Fruit fly (Drosophila melanogaster) whole organism, embryonic: ENCODE data around the gene CG32719.

Experiments used
- CG10979 ChIP-seq: fragments of 200-800 bp; sonication (Bioruptor generic); optimal IDR thresholded peaks from 2 replicates; lab custom pipeline; 2018; ENCODE audit warnings: missing biosample characterization, mild to moderate bottlenecking, missing genetic modification characterization, moderate library complexity
- CG11247 ChIP-seq: fragments of 200-800 bp; sonication (Bioruptor generic); IDR thresholded peaks from 2 replicates; pipeline ENCODE4 v1.3.6; 2022; ENCODE audit warnings: missing biosample characterization, missing genetic modification characterization
- CG11504 ChIP-seq: fragments of 200-800 bp; sonication (Bioruptor generic); optimal IDR thresholded peaks from 3 replicates; lab custom pipeline; 2019; ENCODE audit warnings: missing biosample characterization, mild to moderate bottlenecking, missing genetic modification characterization, moderate library complexity
- CG12769 ChIP-seq: fragments of 200-800 bp; sonication (Bioruptor generic); optimal IDR thresholded peaks from 2 replicates; lab custom pipeline; 2019; ENCODE audit warnings: missing biosample characterization, mild to moderate bottlenecking, missing genetic modification characterization, moderate library complexity
- CG13775 ChIP-seq: fragments of 200-800 bp; sonication (Bioruptor generic); optimal IDR thresholded peaks from 3 replicates; lab custom pipeline; 2017; ENCODE audit warnings: missing biosample characterization, mild to moderate bottlenecking, missing genetic modification characterization
- CG14667 ChIP-seq: fragments of 200-800 bp; sonication (Bioruptor generic); IDR thresholded peaks from 2 replicates; pipeline ENCODE4 v1.3.6; 2022; ENCODE audit warnings: missing biosample characterization, missing genetic modification characterization
- CG15269 ChIP-seq: fragments of 200-800 bp; sonication (Bioruptor generic); optimal IDR thresholded peaks from 2 replicates; lab custom pipeline; 2018; ENCODE audit warnings: missing biosample characterization, mild to moderate bottlenecking, missing genetic modification characterization, moderate library complexity
- CG1647 ChIP-seq: fragments of 200-800 bp; sonication (Bioruptor generic); optimal IDR thresholded peaks from 3 replicates; lab custom pipeline; 2016; ENCODE audit warnings: missing biosample characterization, missing genetic modification characterization
- CG16779 ChIP-seq: fragments of 200-800 bp; sonication (Bioruptor generic); IDR thresholded peaks from 2 replicates; pipeline ENCODE4 v1.3.6; 2022; ENCODE audit warnings: missing biosample characterization, missing genetic modification characterization
- CG17359 ChIP-seq: fragments of 200-800 bp; sonication (Bioruptor generic); optimal IDR thresholded peaks from 3 replicates; lab custom pipeline; 2018; ENCODE audit warnings: missing biosample characterization, mild to moderate bottlenecking, missing genetic modification characterization, moderate library complexity
- CG17802 ChIP-seq: fragments of 200-800 bp; sonication (Bioruptor generic); optimal IDR thresholded peaks from 2 replicates; lab custom pipeline; 2018; ENCODE audit warnings: missing biosample characterization, mild to moderate bottlenecking, missing genetic modification characterization, moderate library complexity
- CG18619 ChIP-seq: fragments of 200-800 bp; sonication (Bioruptor generic); optimal IDR thresholded peaks from 3 replicates; lab custom pipeline; 2017; ENCODE audit warnings: missing biosample characterization, mild to moderate bottlenecking, missing genetic modification characterization
- CG2120 ChIP-seq: fragments of 200-800 bp; sonication (Bioruptor generic); optimal IDR thresholded peaks from 3 replicates; lab custom pipeline; 2016; ENCODE audit warnings: missing biosample characterization, missing genetic modification characterization
- CG2712 ChIP-seq: fragments of 200-800 bp; optimal IDR thresholded peaks from 3 replicates; lab custom pipeline; 2019; ENCODE audit warnings: missing biosample characterization, mild to moderate bottlenecking, missing genetic modification characterization, moderate library complexity
- CG31388 ChIP-seq: fragments of 200-800 bp; sonication (Bioruptor generic); optimal IDR thresholded peaks from 2 replicates; lab custom pipeline; 2016; ENCODE audit warnings: missing biosample characterization, missing genetic modification characterization
- CG31441 ChIP-seq: fragments of 200-800 bp; sonication (Bioruptor generic); IDR thresholded peaks from 2 replicates; pipeline ENCODE4 v1.3.6; 2022; ENCODE audit warnings: missing biosample characterization, missing genetic modification characterization
- CG6254 ChIP-seq: fragments of 200-800 bp; sonication (Bioruptor generic); optimal IDR thresholded peaks from 3 replicates; lab custom pipeline; 2017; ENCODE audit warnings: mild to moderate bottlenecking, missing biosample characterization, missing genetic modification reagents, missing genetic modification characterization
- CG7839 ChIP-seq: fragments of 200-800 bp; sonication (Bioruptor generic); optimal IDR thresholded peaks from 3 replicates; lab custom pipeline; 2018; ENCODE audit warnings: missing biosample characterization, mild to moderate bottlenecking, missing genetic modification characterization, moderate library complexity
- D19A ChIP-seq: fragments of 200-800 bp; optimal IDR thresholded peaks from 3 replicates; lab custom pipeline; 2019; ENCODE audit warnings: missing biosample characterization, mild to moderate bottlenecking, missing genetic modification characterization, moderate library complexity
- Dip3 ChIP-seq: fragments of 200-800 bp; sonication (Bioruptor generic); optimal IDR thresholded peaks from 3 replicates; lab custom pipeline; 2016; ENCODE audit warnings: missing biosample characterization, missing genetic modification characterization
- Ets65A ChIP-seq: fragments of 200-800 bp; sonication (Bioruptor generic); peaks from one replicate; lab custom pipeline; 2016; ENCODE audit warnings: missing biosample characterization, missing genetic modification characterization
- Hand ChIP-seq: fragments of 200-800 bp; sonication (Bioruptor generic); optimal IDR thresholded peaks from 2 replicates; lab custom pipeline; 2017; ENCODE audit warnings: mild to moderate bottlenecking, missing biosample characterization, missing genetic modification reagents, missing genetic modification characterization
- Med ChIP-seq: fragments of 200-800 bp; sonication (Bioruptor generic); peaks from one replicate; lab custom pipeline; 2016; ENCODE audit warnings: missing biosample characterization, missing genetic modification characterization, mild to moderate bottlenecking, inconsistent platforms, moderate library complexity
- PHDP ChIP-seq: fragments of 200-800 bp; sonication (Bioruptor generic); optimal IDR thresholded peaks from 3 replicates; lab custom pipeline; 2018; ENCODE audit warnings: missing biosample characterization, mild to moderate bottlenecking, missing genetic modification characterization, moderate library complexity
- Sox102F ChIP-seq: fragments of 200-800 bp; sonication (Bioruptor generic); optimal IDR thresholded peaks from 2 replicates; lab custom pipeline; 2018; ENCODE audit warnings: missing biosample characterization, mild to moderate bottlenecking, missing genetic modification characterization, moderate library complexity
- TFAM ChIP-seq: fragments of 200-800 bp; sonication (Bioruptor generic); optimal IDR thresholded peaks from 2 replicates; lab custom pipeline; 2017; ENCODE audit warnings: missing biosample characterization, missing genetic modification characterization, inconsistent platforms
- Tbp ChIP-seq: fragments of >200 bp; optimal IDR thresholded peaks from 2 replicates; lab custom pipeline; 2018; ENCODE audit warnings: missing biosample characterization, missing genetic modification characterization
- Xbp1 ChIP-seq: fragments of 200-800 bp; sonication (Bioruptor generic); optimal IDR thresholded peaks from 3 replicates; lab custom pipeline; 2016; ENCODE audit warnings: missing biosample characterization, mild to moderate bottlenecking, missing genetic modification characterization
- abd-A ChIP-seq: fragments of 200-800 bp; sonication (Bioruptor generic); optimal IDR thresholded peaks from 3 replicates; lab custom pipeline; 2019; ENCODE audit warnings: missing biosample characterization, mild to moderate bottlenecking, missing genetic modification characterization, moderate library complexity
- bab2 ChIP-seq: fragments of 200-800 bp; sonication (Bioruptor generic); optimal IDR thresholded peaks from 2 replicates; lab custom pipeline; 2016; ENCODE audit warnings: missing biosample characterization, missing genetic modification characterization
- bsh ChIP-seq, 2 experiments: fragments of 200-800 bp; sonication (Bioruptor generic); optimal IDR thresholded peaks; 2 replicates each; lab custom pipeline; 2017 to 2018; ENCODE audit warnings: mild to moderate bottlenecking in 2 of 2, missing biosample characterization in 2 of 2, missing genetic modification characterization in 2 of 2, moderate library complexity in 1 of 2
- ci ChIP-seq: fragments of 200-800 bp; sonication (Bioruptor generic); IDR thresholded peaks from 3 replicates; pipeline ENCODE4 v1.3.6; 2022; ENCODE audit warnings: missing biosample characterization, missing genetic modification characterization
- dmrt99B ChIP-seq: fragments of 200-800 bp; sonication (Bioruptor generic); optimal IDR thresholded peaks from 2 replicates; lab custom pipeline; 2018; ENCODE audit warnings: missing biosample characterization, mild to moderate bottlenecking, missing genetic modification characterization, moderate library complexity
- dpn ChIP-seq, 2 experiments: fragments of 200-800 bp; sonication (Bioruptor generic); optimal IDR thresholded peaks; 3 replicates each; lab custom pipeline; 2016; ENCODE audit warnings: missing biosample characterization in 2 of 2, missing genetic modification characterization in 2 of 2
- dysf ChIP-seq: fragments of 200-800 bp; sonication (Bioruptor generic); IDR thresholded peaks from 3 replicates; pipeline ENCODE4 v1.3.6; 2022; ENCODE audit warnings: missing biosample characterization, missing genetic modification characterization
- grau ChIP-seq: fragments of 200-800 bp; optimal IDR thresholded peaks from 3 replicates; lab custom pipeline; 2019; ENCODE audit warnings: missing biosample characterization, mild to moderate bottlenecking, missing genetic modification characterization, moderate library complexity
- luna ChIP-seq: fragments of 200-800 bp; sonication (Bioruptor generic); optimal IDR thresholded peaks from 2 replicates; lab custom pipeline; 2016; ENCODE audit warnings: missing biosample characterization, missing genetic modification characterization
- nerfin-2 ChIP-seq: fragments of 200-800 bp; sonication (Bioruptor generic); IDR thresholded peaks from 2 replicates; pipeline ENCODE4 v1.3.6; 2022; ENCODE audit warnings: missing biosample characterization, missing genetic modification characterization; ENCODE audit not compliant: partially characterized antibody
- nmo ChIP-seq: fragments of 200-800 bp; sonication (Bioruptor generic); optimal IDR thresholded peaks from 2 replicates; lab custom pipeline; 2018; ENCODE audit warnings: missing biosample characterization, mild to moderate bottlenecking, missing genetic modification characterization, moderate library complexity
- nom ChIP-seq: fragments of 200-800 bp; sonication (Bioruptor generic); optimal IDR thresholded peaks from 2 replicates; lab custom pipeline; 2017; ENCODE audit warnings: missing biosample characterization, missing genetic modification characterization, mild to moderate bottlenecking, moderate library complexity, missing genetic modification reagents
- onecut ChIP-seq: fragments of 200-800 bp; sonication (Bioruptor generic); IDR thresholded peaks from 2 replicates; pipeline ENCODE4 v1.3.6; 2022; ENCODE audit warnings: missing biosample characterization, missing genetic modification characterization
- pho ChIP-seq: fragments of 200-800 bp; sonication (Bioruptor generic); optimal IDR thresholded peaks from 2 replicates; lab custom pipeline; 2016; ENCODE audit warnings: missing biosample characterization, missing genetic modification characterization
- prd ChIP-seq, 3 experiments: fragments of >200 bp in 2 of 3; fragments of 200-800 bp in 1 of 3; sonication (Bioruptor generic) in 1 of 3; optimal IDR thresholded peaks in 2 of 3; IDR thresholded peaks in 1 of 3; 2 replicates in 2 of 3; 3 replicates in 1 of 3; pipeline versions ENCODE4 v1.3.6 to Lab custom; 2017 to 2022; ENCODE audit warnings: missing biosample characterization in 1 of 3, missing genetic modification characterization in 1 of 3
- run ChIP-seq: fragments of 200-800 bp; sonication (Bioruptor generic); optimal IDR thresholded peaks from 3 replicates; lab custom pipeline; 2018; ENCODE audit warnings: missing biosample characterization, mild to moderate bottlenecking, missing genetic modification characterization
- sens ChIP-seq: fragments of 200-800 bp; sonication (Bioruptor generic); peaks from one replicate; lab custom pipeline; 2016; ENCODE audit warnings: missing biosample characterization, missing genetic modification characterization
- tin ChIP-seq: fragments of 200-800 bp; sonication (Bioruptor generic); optimal IDR thresholded peaks from 3 replicates; lab custom pipeline; 2016; ENCODE audit warnings: missing biosample characterization, missing genetic modification characterization
- vvl ChIP-seq: fragments of 200-800 bp; sonication (Bioruptor generic); IDR thresholded peaks from 2 replicates; pipeline ENCODE4 v1.3.6; 2022; ENCODE audit warnings: missing biosample characterization, missing genetic modification characterization
- zfh1 ChIP-seq: fragments of 200-800 bp; sonication (Bioruptor generic); IDR thresholded peaks from 3 replicates; pipeline ENCODE4 v1.3.6; 2022; ENCODE audit warnings: missing biosample characterization, missing genetic modification characterization

Gene CG32719

DNA sequence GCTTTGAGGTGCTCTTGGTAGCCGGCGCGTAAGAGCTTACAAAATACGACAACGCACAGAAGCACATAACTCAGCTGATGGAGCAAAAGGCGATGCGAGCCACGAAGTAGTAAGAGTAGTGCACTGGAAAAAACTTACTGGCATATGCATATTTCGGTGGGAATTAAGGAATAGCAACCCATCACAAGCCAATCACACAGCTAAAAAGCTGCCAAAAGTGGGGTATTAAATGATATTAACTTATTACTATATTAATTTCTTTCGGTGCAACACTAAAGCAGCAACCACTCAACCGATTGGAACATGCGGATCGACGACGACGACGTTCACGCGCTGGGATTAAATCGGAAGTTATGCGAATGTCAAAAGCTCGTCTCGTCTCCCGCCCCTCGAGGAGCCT lies 56.9 kb downstream of the CG32719 start:
- TF ChIP-seq CG17802 (no peak), Ets65A (peak; percentile 12), nerfin-2 (GFP tag; lab: Robert Waterston, UW) (no peak), sens (GFP tag; lab: Kevin White, UChicago) (peak; percentile 32), prd (optimal IDR thresholded peaks at IDR 0.05; lab: Kevin White, UChicago) (no peak), prd (GFP tag; IDR thresholded peaks at IDR 0.05; lab: Robert Waterston, UW) (peak; percentile 36; the same call in 2 of the 3 replicates), nom (GFP tag; lab: Kevin White, UChicago) (peak; percentile 16)
- TF ChIP-seq, all 482 proteins: peak for 4

DNA sequence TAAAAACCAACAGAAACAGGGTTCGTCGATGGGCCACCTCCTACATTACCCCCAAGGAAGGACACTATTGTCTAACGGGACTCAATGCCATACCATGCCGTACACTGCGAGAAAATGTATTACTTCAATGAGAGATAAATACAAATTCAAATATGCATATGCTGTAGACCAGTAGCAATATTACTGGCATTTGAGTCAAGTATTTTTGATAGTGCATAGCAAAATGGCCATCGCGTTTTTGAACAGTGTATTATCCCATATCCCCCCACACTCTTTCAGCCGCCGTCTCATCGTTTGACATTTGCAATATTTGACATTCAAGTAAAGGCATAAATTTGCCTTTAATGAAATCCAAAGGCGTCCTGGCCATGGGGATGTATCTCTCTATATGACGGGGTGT lies 59.5 kb downstream of the CG32719 start:
- TF ChIP-seq CG2712 (tag; lab: Kevin White, UChicago) (peak; percentile 36), CG11504 (peak; percentile 49), CG18619 (no peak), CG1647 (no peak), CG12769 (peak; percentile 64), nmo (GFP tag; lab: Kevin White, UChicago) (peak; percentile 1), Hand (peak; percentile 8), run (tag; lab: Kevin White, UChicago) (no peak), CG31388 (no peak), ci (GFP tag; lab: Robert Waterston, UW) (peak; percentile 47; the same call in 1 of the 3 replicates), tin (GFP tag; lab: Kevin White, UChicago) (peak; percentile 11), bab2 (GFP tag; lab: Kevin White, UChicago) (peak; percentile 1), Sox102F (peak; percentile 38), CG11247 (GFP tag; lab: Robert Waterston, UW) (peak; percentile 31; the same call in 1 of the 2 replicates), Med (GFP tag; lab: Kevin White, UChicago) (peak; percentile 74), vvl (GFP tag; lab: Robert Waterston, UW) (no peak), CG2120 (GFP tag; lab: Kevin White, UChicago) (peak; percentile 44), zfh1 (GFP tag; lab: Robert Waterston, UW) (peak; percentile 54; the same call in 1 of the 3 replicates), dysf (GFP tag; lab: Robert Waterston, UW) (peak; percentile 48; the same call in 2 of the 3 replicates), bsh (GFP tag; optimal IDR thresholded peaks at IDR 0.05; lab: Kevin White, UChicago) (peak in 1 of 2 experiments; percentile 49), dpn (GFP tag; optimal IDR thresholded peaks at IDR 0.05; lab: Kevin White, UChicago) (peak; percentile 11 to 13), TFAM (no peak), Xbp1 (GFP tag; lab: Kevin White, UChicago) (peak; percentile 29), grau (tag; lab: Kevin White, UChicago) (peak; percentile 31), nom (GFP tag; lab: Kevin White, UChicago) (no peak), D19A (peak; percentile 4), CG16779 (GFP tag; lab: Robert Waterston, UW) (no peak), CG10979 (tag; lab: Kevin White, UChicago) (peak; percentile 27), luna (GFP tag; lab: Kevin White, UChicago) (no peak), PHDP (tag; lab: Kevin White, UChicago) (peak; percentile 26), Tbp (GFP tag; lab: Kevin White, UChicago) (no peak), abd-A (tag; lab: Kevin White, UChicago) (peak; percentile 53), pho (GFP tag; lab: Kevin White, UChicago) (no peak), CG15269 (tag; lab: Kevin White, UChicago) (peak; percentile 36), dmrt99B (tag; lab: Kevin White, UChicago) (peak; percentile 36), CG31441 (GFP tag; lab: Robert Waterston, UW) (0 out of 2 replicates have a peak, but pooled peaks have one; percentile 25), sens (GFP tag; lab: Kevin White, UChicago) (peak; percentile 13), onecut (GFP tag; lab: Robert Waterston, UW) (peak; percentile 20; the same call in 1 of the 2 replicates), CG6254 (GFP tag; lab: Kevin White, UChicago) (no peak), CG7839 (tag; lab: Kevin White, UChicago) (peak; percentile 39), Dip3 (GFP tag; lab: Kevin White, UChicago) (no peak), CG14667 (GFP tag; lab: Robert Waterston, UW) (0 out of 2 replicates have a peak, but pooled peaks have one; percentile 20), CG17359 (tag; lab: Kevin White, UChicago) (peak; percentile 27), CG13775 (no peak)
